Fruit fly (Drosophila melanogaster) whole organism, embryonic: ENCODE results near the gene CG14424.

ENCODE experiments used
- CG11695 ChIP-seq: fragments of 200-800 bp; sonication (Bioruptor generic); IDR thresholded peaks from 3 replicates; pipeline ENCODE4 v1.3.6; 2022; ENCODE audit warnings: missing biosample characterization, missing genetic modification characterization
- CG11723 ChIP-seq: fragments of 200-800 bp; sonication (Bioruptor generic); optimal IDR thresholded peaks from 2 replicates; lab custom pipeline; 2017; ENCODE audit warnings: missing biosample characterization, mild to moderate bottlenecking, missing genetic modification characterization
- CG13287 ChIP-seq: fragments of 200-800 bp; sonication (Bioruptor generic); IDR thresholded peaks from 2 replicates; pipeline ENCODE4 v1.3.6; 2022; ENCODE audit warnings: missing biosample characterization, missing genetic modification characterization; ENCODE audit not compliant: partially characterized antibody
- CG13296 ChIP-seq: fragments of 200-800 bp; sonication (Bioruptor generic); optimal IDR thresholded peaks from 3 replicates; lab custom pipeline; 2018; ENCODE audit warnings: missing biosample characterization, mild to moderate bottlenecking, missing genetic modification characterization
- CG13424 ChIP-seq: fragments of 200-800 bp; sonication (Bioruptor generic); optimal IDR thresholded peaks from 2 replicates; lab custom pipeline; 2019; ENCODE audit warnings: missing biosample characterization, mild to moderate bottlenecking, missing genetic modification characterization, moderate library complexity
- CG14667 ChIP-seq: fragments of 200-800 bp; sonication (Bioruptor generic); IDR thresholded peaks from 2 replicates; pipeline ENCODE4 v1.3.6; 2022; ENCODE audit warnings: missing biosample characterization, missing genetic modification characterization
- CG15011 ChIP-seq: fragments of 200-800 bp; sonication (Bioruptor generic); optimal IDR thresholded peaks from 3 replicates; lab custom pipeline; 2018; ENCODE audit warnings: missing biosample characterization, mild to moderate bottlenecking, missing genetic modification characterization
- CG15269 ChIP-seq: fragments of 200-800 bp; sonication (Bioruptor generic); optimal IDR thresholded peaks from 2 replicates; lab custom pipeline; 2018; ENCODE audit warnings: missing biosample characterization, mild to moderate bottlenecking, missing genetic modification characterization, moderate library complexity
- CG15479 ChIP-seq: fragments of 200-800 bp; sonication (Bioruptor generic); optimal IDR thresholded peaks from 3 replicates; lab custom pipeline; 2019; ENCODE audit warnings: missing biosample characterization, mild to moderate bottlenecking, missing genetic modification characterization, moderate library complexity
- CG2889 ChIP-seq: fragments of 200-800 bp; sonication (Bioruptor generic); IDR thresholded peaks from 3 replicates; pipeline ENCODE4 v1.3.6; 2022; ENCODE audit warnings: missing biosample characterization, missing genetic modification characterization
- CG30403 ChIP-seq: fragments of 200-800 bp; sonication (Bioruptor generic); optimal IDR thresholded peaks from 3 replicates; lab custom pipeline; 2016; ENCODE audit warnings: missing biosample characterization, missing genetic modification characterization
- CG3407 ChIP-seq: fragments of 200-800 bp; sonication (Bioruptor generic); optimal IDR thresholded peaks from 2 replicates; lab custom pipeline; 2018; ENCODE audit warnings: missing biosample characterization, mild to moderate bottlenecking, missing genetic modification characterization
- CG3847 ChIP-seq: fragments of 200-800 bp; sonication (Bioruptor generic); IDR thresholded peaks from 2 replicates; pipeline ENCODE4 v1.3.6; 2022; ENCODE audit warnings: missing biosample characterization, missing genetic modification characterization
- CG4404 ChIP-seq: fragments of 200-800 bp; sonication (Bioruptor generic); IDR thresholded peaks from 2 replicates; pipeline ENCODE4 v1.3.6; 2022; ENCODE audit warnings: missing biosample characterization, missing genetic modification characterization
- CG6683 ChIP-seq: fragments of 200-800 bp; sonication (Bioruptor generic); optimal IDR thresholded peaks from 2 replicates; lab custom pipeline; 2017; ENCODE audit warnings: missing biosample characterization, mild to moderate bottlenecking, missing genetic modification characterization, missing genetic modification reagents
- CG8359 ChIP-seq: fragments of 200-800 bp; sonication (Bioruptor generic); optimal IDR thresholded peaks from 2 replicates; lab custom pipeline; 2017; ENCODE audit warnings: missing biosample characterization, mild to moderate bottlenecking, missing genetic modification characterization, borderline replicate concordance
- Deaf1 ChIP-seq: fragments of 200-800 bp; optimal IDR thresholded peaks from 3 replicates; lab custom pipeline; 2019; ENCODE audit warnings: missing biosample characterization, mild to moderate bottlenecking, missing genetic modification characterization, moderate library complexity
- Dip3 ChIP-seq: fragments of 200-800 bp; sonication (Bioruptor generic); optimal IDR thresholded peaks from 3 replicates; lab custom pipeline; 2016; ENCODE audit warnings: missing biosample characterization, missing genetic modification characterization
- Doc3 ChIP-seq: fragments of 200-800 bp; sonication (Bioruptor generic); IDR thresholded peaks from 3 replicates; pipeline ENCODE4 v1.3.6; 2022; ENCODE audit warnings: missing biosample characterization, missing genetic modification characterization; ENCODE audit not compliant: partially characterized antibody
- Ets97D ChIP-seq: fragments of 200-800 bp; sonication (Bioruptor generic); optimal IDR thresholded peaks from 3 replicates; lab custom pipeline; 2016; ENCODE audit warnings: missing biosample characterization, missing genetic modification characterization
- H2.0 ChIP-seq: fragments of 200-800 bp; sonication (Bioruptor generic); IDR thresholded peaks from 2 replicates; pipeline ENCODE4 v1.3.6; 2022; ENCODE audit warnings: missing biosample characterization, missing genetic modification characterization
- HLHmδ ChIP-seq: fragments of 200-800 bp; sonication (Bioruptor generic); optimal IDR thresholded peaks from 2 replicates; lab custom pipeline; 2018; ENCODE audit warnings: missing biosample characterization, mild to moderate bottlenecking, missing genetic modification characterization, moderate library complexity
- Lhr ChIP-seq: fragments of 200-800 bp; sonication (Bioruptor generic); optimal IDR thresholded peaks from 3 replicates; lab custom pipeline; 2017; ENCODE audit warnings: mild to moderate bottlenecking, missing biosample characterization, missing genetic modification reagents, missing genetic modification characterization
- MBD-R2 ChIP-seq: fragments of 200-800 bp; sonication (Bioruptor generic); IDR thresholded peaks from 2 replicates; pipeline ENCODE4 v1.3.6; 2022; ENCODE audit warnings: missing biosample characterization, missing genetic modification characterization
- Myb ChIP-seq: fragments of 200-800 bp; sonication (Bioruptor generic); optimal IDR thresholded peaks from 2 replicates; lab custom pipeline; 2016; ENCODE audit warnings: missing biosample characterization, missing genetic modification characterization
- Nf-YB ChIP-seq: fragments of 200-800 bp; sonication (Bioruptor generic); optimal IDR thresholded peaks from 3 replicates; lab custom pipeline; 2019; ENCODE audit warnings: missing biosample characterization, mild to moderate bottlenecking, missing genetic modification characterization, moderate library complexity
- Ptx1 ChIP-seq: fragments of 200-800 bp; sonication (Bioruptor generic); IDR thresholded peaks from 2 replicates; pipeline ENCODE4 v1.3.6; 2022; ENCODE audit warnings: missing biosample characterization, missing genetic modification characterization
- Sox102F ChIP-seq: fragments of 200-800 bp; sonication (Bioruptor generic); optimal IDR thresholded peaks from 2 replicates; lab custom pipeline; 2018; ENCODE audit warnings: missing biosample characterization, mild to moderate bottlenecking, missing genetic modification characterization, moderate library complexity
- bowl ChIP-seq: fragments of 200-800 bp; sonication (Bioruptor generic); IDR thresholded peaks from 2 replicates; pipeline ENCODE4 v1.3.6; 2022; ENCODE audit warnings: missing biosample characterization, missing genetic modification characterization
- bsh ChIP-seq, 2 experiments: fragments of 200-800 bp; sonication (Bioruptor generic); optimal IDR thresholded peaks; 2 replicates each; lab custom pipeline; 2017 to 2018; ENCODE audit warnings: mild to moderate bottlenecking in 2 of 2, missing biosample characterization in 2 of 2, missing genetic modification characterization in 2 of 2, moderate library complexity in 1 of 2
- cg ChIP-seq: fragments of 200-800 bp; sonication (Bioruptor generic); optimal IDR thresholded peaks from 3 replicates; lab custom pipeline; 2019; ENCODE audit warnings: missing biosample characterization, mild to moderate bottlenecking, missing genetic modification characterization, moderate library complexity
- emc ChIP-seq: fragments of 200-800 bp; sonication (Bioruptor generic); optimal IDR thresholded peaks from 2 replicates; lab custom pipeline; 2016; ENCODE audit warnings: missing biosample characterization, missing genetic modification characterization
- en ChIP-seq: fragments of 200-800 bp; sonication (Bioruptor generic); optimal IDR thresholded peaks from 2 replicates; lab custom pipeline; 2016; ENCODE audit warnings: missing biosample characterization, missing genetic modification characterization
- gcm ChIP-seq: fragments of 200-800 bp; sonication (Bioruptor generic); optimal IDR thresholded peaks from 2 replicates; lab custom pipeline; 2019; ENCODE audit warnings: missing biosample characterization, mild to moderate bottlenecking, missing genetic modification characterization, moderate library complexity
- gem ChIP-seq: fragments of 200-800 bp; sonication (Bioruptor generic); optimal IDR thresholded peaks from 2 replicates; lab custom pipeline; 2019; ENCODE audit warnings: missing biosample characterization, mild to moderate bottlenecking, missing genetic modification characterization, moderate library complexity
- gsb ChIP-seq: fragments of 200-800 bp; sonication (Bioruptor generic); IDR thresholded peaks from 2 replicates; pipeline ENCODE4 v1.3.6; 2022; ENCODE audit warnings: missing biosample characterization, missing genetic modification characterization
- gsb-n ChIP-seq: fragments of 200-800 bp; sonication (Bioruptor generic); optimal IDR thresholded peaks from 3 replicates; lab custom pipeline; 2018; ENCODE audit warnings: missing biosample characterization, mild to moderate bottlenecking, missing genetic modification characterization
- hth ChIP-seq: fragments of >200 bp; optimal IDR thresholded peaks from 2 replicates; lab custom pipeline; 2017; ENCODE audit warnings: inconsistent platforms
- jumu ChIP-seq: fragments of 200-800 bp; sonication (Bioruptor generic); optimal IDR thresholded peaks from 3 replicates; lab custom pipeline; 2016; ENCODE audit warnings: missing biosample characterization, missing genetic modification characterization
- kay ChIP-seq: fragments of 200-800 bp; sonication (Bioruptor generic); optimal IDR thresholded peaks from 2 replicates; lab custom pipeline; 2016; ENCODE audit warnings: missing biosample characterization, missing genetic modification characterization
- nom ChIP-seq: fragments of 200-800 bp; sonication (Bioruptor generic); optimal IDR thresholded peaks from 2 replicates; lab custom pipeline; 2017; ENCODE audit warnings: missing biosample characterization, missing genetic modification characterization, mild to moderate bottlenecking, moderate library complexity, missing genetic modification reagents
- odd ChIP-seq: fragments of 200-800 bp; sonication (Bioruptor generic); optimal IDR thresholded peaks from 2 replicates; lab custom pipeline; 2017; ENCODE audit warnings: missing biosample characterization, mild to moderate bottlenecking, missing genetic modification characterization
- pnt ChIP-seq: fragments of 200-800 bp; sonication (Bioruptor generic); optimal IDR thresholded peaks from 3 replicates; lab custom pipeline; 2016; ENCODE audit warnings: missing biosample characterization, missing genetic modification characterization
- rib ChIP-seq: fragments of 200-800 bp; sonication (Bioruptor generic); IDR thresholded peaks from 2 replicates; pipeline ENCODE4 v1.3.6; 2022; ENCODE audit warnings: missing biosample characterization, missing genetic modification characterization
- sc ChIP-seq, 3 experiments: fragments of >200 bp in 2 of 3; fragments of 200-800 bp in 1 of 3; sonication (Bioruptor generic) in 1 of 3; optimal IDR thresholded peaks; 2 replicates in 2 of 3; 3 replicates in 1 of 3; lab custom pipeline; 2017; ENCODE audit warnings: mild to moderate bottlenecking in 1 of 3, missing biosample characterization in 1 of 3, missing genetic modification characterization in 1 of 3, missing genetic modification reagents in 1 of 3
- schlank ChIP-seq: fragments of 200-800 bp; sonication (Bioruptor generic); optimal IDR thresholded peaks from 2 replicates; lab custom pipeline; 2018; ENCODE audit warnings: missing biosample characterization, mild to moderate bottlenecking, missing genetic modification characterization
- so ChIP-seq: fragments of 200-800 bp; sonication (Bioruptor generic); IDR thresholded peaks from 3 replicates; pipeline ENCODE4 v1.3.6; 2022; ENCODE audit warnings: missing biosample characterization, missing genetic modification characterization
- ssp ChIP-seq: fragments of 200-800 bp; sonication (Bioruptor generic); IDR thresholded peaks from 2 replicates; pipeline ENCODE4 v1.3.6; 2022; ENCODE audit warnings: missing biosample characterization, missing genetic modification characterization
- tna ChIP-seq: fragments of 200-800 bp; sonication (Bioruptor generic); IDR thresholded peaks from 2 replicates; pipeline ENCODE4 v1.3.6; 2022; ENCODE audit warnings: missing biosample characterization, missing genetic modification characterization; ENCODE audit not compliant: partially characterized antibody
- trem ChIP-seq: fragments of 200-800 bp; optimal IDR thresholded peaks from 3 replicates; lab custom pipeline; 2019; ENCODE audit warnings: missing biosample characterization, mild to moderate bottlenecking, missing genetic modification characterization, moderate library complexity

The CG14424 gene

dm6 chrX:2947545-2948072 lies 20.6 kb upstream of the CG14424 start, which contains the start of gene CG3603 (continued):
- TF ChIP-seq Ets97D (GFP tag; lab: Kevin White, UChicago) = peak; percentile 58
- no peak for TF ChIP-seq H2.0 (GFP tag; lab: Robert Waterston, UW)
- TF ChIP-seq MBD-R2 (GFP tag; lab: Robert Waterston, UW) = 0 out of 2 replicates have a peak, but pooled peaks have one; percentile 6
- no peak for TF ChIP-seq gsb
- no peak for TF ChIP-seq gsb-n (tag; lab: Kevin White, UChicago)
- TF ChIP-seq CG15479 (GFP tag; lab: Kevin White, UChicago) = no peak
- TF ChIP-seq schlank (tag; lab: Kevin White, UChicago) = no peak
- TF ChIP-seq CG8359 = no peak
- TF ChIP-seq so (GFP tag; lab: Robert Waterston, UW) = 0 out of 3 replicates have a peak, but pooled peaks have one; percentile 21
- no peak for TF ChIP-seq CG30403 (GFP tag; lab: Kevin White, UChicago)
- TF ChIP-seq HLHmδ = no peak
- peak; percentile 31 for TF ChIP-seq cg (GFP tag; lab: Kevin White, UChicago)
- no peak for TF ChIP-seq CG4404 (GFP tag; lab: Robert Waterston, UW)
- no peak for TF ChIP-seq CG6683 (GFP tag; lab: Kevin White, UChicago)
- TF ChIP-seq odd (GFP tag; lab: Kevin White, UChicago) = no peak
- no peak for TF ChIP-seq emc (GFP tag; lab: Kevin White, UChicago)
- TF ChIP-seq CG11695 = no peak
- TF ChIP-seq CG14667 (GFP tag; lab: Robert Waterston, UW) = no peak
- TF ChIP-seq Nf-YB (GFP tag; lab: Kevin White, UChicago) = peak; percentile 67
- peak in 1 of 2 experiments; percentile 71 for TF ChIP-seq bsh (GFP tag; optimal IDR thresholded peaks at IDR 0.05; lab: Kevin White, UChicago)
- TF ChIP-seq bowl = no peak
- no peak for TF ChIP-seq CG13424 (tag; lab: Kevin White, UChicago)
- no peak for TF ChIP-seq CG11723 (GFP tag; lab: Kevin White, UChicago)
- peak; percentile 69 for TF ChIP-seq CG13296 (GFP tag; lab: Kevin White, UChicago)
- no peak for TF ChIP-seq gcm
- no peak for TF ChIP-seq en
- no peak for TF ChIP-seq Lhr (GFP tag; lab: Kevin White, UChicago)
- no peak for TF ChIP-seq Doc3 (GFP tag; lab: Robert Waterston, UW)
- no peak for TF ChIP-seq sc (optimal IDR thresholded peaks at IDR 0.05; lab: Kevin White, UChicago)
- no peak for TF ChIP-seq sc (GFP tag; optimal IDR thresholded peaks at IDR 0.05; lab: Kevin White, UChicago)
- TF ChIP-seq Sox102F (GFP tag; lab: Kevin White, UChicago) = no peak
- TF ChIP-seq CG3847 = no peak
- no peak for TF ChIP-seq Deaf1
- TF ChIP-seq jumu (GFP tag; lab: Kevin White, UChicago) = no peak
- no peak for TF ChIP-seq CG3407 (GFP tag; lab: Kevin White, UChicago)
- TF ChIP-seq Dip3 (GFP tag; lab: Kevin White, UChicago) = no peak
- no peak for TF ChIP-seq rib (GFP tag; lab: Robert Waterston, UW)
- TF ChIP-seq CG15269 (tag; lab: Kevin White, UChicago) = peak; percentile 25
- no peak for TF ChIP-seq kay (GFP tag; lab: Kevin White, UChicago)
- TF ChIP-seq Myb (GFP tag; lab: Kevin White, UChicago) = no peak
- TF ChIP-seq ssp (GFP tag; lab: Robert Waterston, UW) = no peak
- TF ChIP-seq CG13287 (GFP tag; lab: Robert Waterston, UW) = peak; percentile 47
- peak; percentile 4 for TF ChIP-seq CG15011
- no peak for TF ChIP-seq gem (tag; lab: Kevin White, UChicago)
- no peak for TF ChIP-seq tna (GFP tag; lab: Robert Waterston, UW)
- TF ChIP-seq trem (tag; lab: Kevin White, UChicago) = no peak
- peak; percentile 97 for TF ChIP-seq nom (GFP tag; lab: Kevin White, UChicago)
- TF ChIP-seq CG2889 (GFP tag; lab: Robert Waterston, UW) = no peak
- no peak for TF ChIP-seq Ptx1 (GFP tag; lab: Robert Waterston, UW)
- TF ChIP-seq pnt = no peak
- TF ChIP-seq hth = no peak
